Fruit fly (Drosophila melanogaster): ENCODE results near the gene rho.

rho gene

DNA sequence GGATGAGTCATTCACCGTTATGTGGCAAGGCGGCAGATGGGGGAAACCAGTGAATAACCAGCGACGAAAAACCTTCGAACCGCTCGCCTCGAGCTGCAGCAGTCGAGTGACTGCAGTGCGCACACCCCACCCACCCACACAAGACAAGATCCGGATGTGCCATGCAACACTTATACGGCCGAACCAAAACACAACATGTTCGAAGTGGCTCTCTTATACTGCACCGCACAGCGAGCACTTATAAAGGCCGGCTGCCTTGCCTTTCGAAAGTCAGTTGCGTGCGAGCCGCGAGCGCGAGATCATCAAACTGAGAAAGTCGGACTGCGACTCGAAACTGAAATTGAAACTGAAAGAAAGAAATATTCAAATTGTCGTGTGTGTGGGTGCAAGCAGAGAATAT, at the start of gene rho (continued):
- TF ChIP-seq CG14050 (GFP tag; IDR thresholded peaks at IDR 0.05) (no peak), Rfx (GFP tag; IDR thresholded peaks at IDR 0.05) (peak; percentile 45), mam (GFP tag; optimal IDR thresholded peaks at IDR 0.05) (no peak), sna (GFP tag; IDR thresholded peaks at IDR 0.05; ENCODE audit: partially characterized antibody) (peak; percentile 51; the same call in 1 of the 2 replicates), CG4707 (GFP tag; optimal IDR thresholded peaks at IDR 0.05) (peak; percentile 50), CG12769 (tag; optimal IDR thresholded peaks at IDR 0.05) (no peak), cato (GFP tag; optimal IDR thresholded peaks at IDR 0.05; ENCODE audit: borderline replicate concordance) (no peak), nom (GFP tag; optimal IDR thresholded peaks at IDR 0.05) (peak; percentile 46), pfk (GFP tag; optimal IDR thresholded peaks at IDR 0.05) (no peak), Nf-YA (GFP tag; IDR thresholded peaks at IDR 0.05) (no peak), CrebB (tag; optimal IDR thresholded peaks at IDR 0.05) (no peak), phol (tag; optimal IDR thresholded peaks at IDR 0.05) (no peak), CG3281 (GFP tag; optimal IDR thresholded peaks at IDR 0.05) (peak; percentile 26), jigr1 (GFP tag; IDR thresholded peaks at IDR 0.05) (no peak), CG4404 (GFP tag; IDR thresholded peaks at IDR 0.05) (no peak), wdn (GFP tag; IDR thresholded peaks at IDR 0.05) (no peak), Sin3A (optimal IDR thresholded peaks at IDR 0.05) (no peak), sr (GFP tag; IDR thresholded peaks at IDR 0.05) (peak; percentile 68; the same call in 2 of the 3 replicates), HLH3B (GFP tag; IDR thresholded peaks at IDR 0.05) (no peak), CG5245 (GFP tag; optimal IDR thresholded peaks at IDR 0.05) (no peak), Myb (GFP tag; optimal IDR thresholded peaks at IDR 0.05) (peak; percentile 5), MESR4 (GFP tag; optimal IDR thresholded peaks at IDR 0.05) (no peak), CG1603 (tag; optimal IDR thresholded peaks at IDR 0.05) (peak; percentile 17), crc (GFP tag; optimal IDR thresholded peaks at IDR 0.05) (no peak), pan (optimal IDR thresholded peaks at IDR 0.05) (no peak), pan (GFP tag; optimal IDR thresholded peaks at IDR 0.05 in 1 of 2, IDR thresholded peaks at IDR 0.05 in 1 of 2) (no peak), hkb (optimal IDR thresholded peaks at IDR 0.05) (no peak), hkb (GFP tag; IDR thresholded peaks at IDR 0.05) (no peak), rib (GFP tag; IDR thresholded peaks at IDR 0.05) (no peak), nerfin-1 (tag; optimal IDR thresholded peaks at IDR 0.05) (peak; percentile 15), Hey (tag; optimal IDR thresholded peaks at IDR 0.05) (no peak), CG12744 (GFP tag; optimal IDR thresholded peaks at IDR 0.05) (no peak), zen2 (GFP tag; IDR thresholded peaks at IDR 0.05; ENCODE audit: partially characterized antibody) (peak; percentile 60; the same call in 2 of the 3 replicates), NC2β (GFP tag; optimal IDR thresholded peaks at IDR 0.05) (peak; percentile 47), tin (GFP tag; optimal IDR thresholded peaks at IDR 0.05) (peak; percentile 32), p53 (GFP tag; optimal IDR thresholded peaks at IDR 0.05) (peak; percentile 76), kah (GFP tag; optimal IDR thresholded peaks at IDR 0.05) (no peak), oc (tag; optimal IDR thresholded peaks at IDR 0.05) (peak; percentile 22), Ets65A (GFP tag) (peak; percentile 63), HLH54F (GFP tag; optimal IDR thresholded peaks at IDR 0.05) (no peak), odd (GFP tag; optimal IDR thresholded peaks at IDR 0.05) (no peak), Dek (tag; optimal IDR thresholded peaks at IDR 0.05) (no peak)

DNA sequence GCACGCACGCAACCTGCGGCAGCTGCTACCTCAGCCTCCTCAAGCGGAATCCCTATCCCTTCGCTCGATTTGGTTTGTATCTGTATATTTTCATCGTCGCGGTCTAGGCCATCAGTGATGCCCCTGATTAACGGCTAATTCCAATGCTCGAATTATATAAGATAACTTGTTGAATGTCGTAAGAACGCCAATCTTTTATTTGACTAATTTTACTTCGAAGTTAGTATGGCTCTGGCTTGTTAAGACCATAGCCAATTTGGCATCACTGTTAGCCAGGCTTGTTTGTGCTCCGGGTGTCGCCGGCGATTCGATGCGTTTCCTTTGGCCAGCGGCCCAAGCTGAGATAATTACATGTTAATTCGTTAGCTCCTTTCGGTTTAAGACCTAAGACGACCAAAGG, 49.6 kb upstream of the rho start:
- TF ChIP-seq CG3163 (GFP tag; optimal IDR thresholded peaks at IDR 0.05) (peak; percentile 23), CG33213 (GFP tag; optimal IDR thresholded peaks at IDR 0.05) (no peak), cato (GFP tag; optimal IDR thresholded peaks at IDR 0.05; ENCODE audit: borderline replicate concordance) (no peak), CG33557 (GFP tag; optimal IDR thresholded peaks at IDR 0.05) (peak; percentile 69), Dad (GFP tag; optimal IDR thresholded peaks at IDR 0.05) (no peak), ash1 (GFP tag; optimal IDR thresholded peaks at IDR 0.05) (no peak), p53 (GFP tag; optimal IDR thresholded peaks at IDR 0.05) (no peak), CG7928 (GFP tag; optimal IDR thresholded peaks at IDR 0.05) (no peak), luna (GFP tag; optimal IDR thresholded peaks at IDR 0.05) (no peak), CG13894 (tag; optimal IDR thresholded peaks at IDR 0.05) (no peak), fd64A (GFP tag; optimal IDR thresholded peaks at IDR 0.05) (no peak), insv (GFP tag; optimal IDR thresholded peaks at IDR 0.05) (no peak), CG18764 (GFP tag; optimal IDR thresholded peaks at IDR 0.05) (no peak), CTCF (GFP tag; optimal IDR thresholded peaks at IDR 0.05) (no peak), CG12391 (tag; optimal IDR thresholded peaks at IDR 0.05) (peak; percentile 61), wor (GFP tag; IDR thresholded peaks at IDR 0.05) (no peak)
